Worm (Caenorhabditis elegans): Measurements from ENCODE around the gene F11C1.10.

ce11 chrX:12940811-12941210 lies 36.1 kb upstream of the F11C1.10 start, which contains the start of gene gmap-3:
- TF ChIP-seq ztf-11 (tag; optimal IDR thresholded peaks at IDR 0.05), result no peak
- no peak for TF ChIP-seq lin-15B (tag; optimal IDR thresholded peaks at IDR 0.05)
- TF ChIP-seq xbp-1 (tag; optimal IDR thresholded peaks at IDR 0.05), result no peak
- no peak for TF ChIP-seq lsy-2 (tag; optimal IDR thresholded peaks at IDR 0.05)

All from whole organism, L1 larva.